Fruit fly (Drosophila melanogaster) whole organism, prepupa: ENCODE results near the gene Qsox4.

Source experiments
- Blimp-1 ChIP-seq: fragments of 200-800 bp; sonication (Bioruptor generic); optimal IDR thresholded peaks from 3 replicates; lab custom pipeline; 2017; ENCODE audit warnings: missing biosample characterization, missing genetic modification characterization, mild to moderate bottlenecking, moderate library complexity, missing genetic modification reagents
- CG10669 ChIP-seq: fragments of 200-800 bp; sonication (Bioruptor generic); optimal IDR thresholded peaks from 3 replicates; lab custom pipeline; 2018; ENCODE audit warnings: missing biosample characterization, mild to moderate bottlenecking, missing genetic modification characterization, moderate library complexity
- CG16779 ChIP-seq: fragments of 200-800 bp; sonication (Bioruptor generic); optimal IDR thresholded peaks from 3 replicates; lab custom pipeline; 2017; ENCODE audit warnings: missing biosample characterization, mild to moderate bottlenecking, missing genetic modification characterization
- CG8319 ChIP-seq: fragments of 200-800 bp; sonication (Bioruptor generic); optimal IDR thresholded peaks from 3 replicates; lab custom pipeline; 2016; ENCODE audit warnings: missing biosample characterization, missing genetic modification characterization
- Eip78C ChIP-seq: fragments of 200-800 bp; sonication (Bioruptor generic); peaks from one replicate; lab custom pipeline; 2016; ENCODE audit warnings: missing biosample characterization, missing genetic modification characterization
- Ets21C ChIP-seq: fragments of 200-800 bp; sonication (Bioruptor generic); optimal IDR thresholded peaks from 3 replicates; lab custom pipeline; 2016; ENCODE audit warnings: missing biosample characterization, missing genetic modification characterization
- Gug ChIP-seq: fragments of 200-800 bp; sonication (Bioruptor generic); IDR thresholded peaks from 2 replicates; pipeline ENCODE4 v1.3.6; 2022; ENCODE audit warnings: missing biosample characterization, missing genetic modification characterization
- Smox ChIP-seq: fragments of 200-800 bp; sonication (Bioruptor generic); optimal IDR thresholded peaks from 3 replicates; lab custom pipeline; 2016; ENCODE audit warnings: missing biosample characterization, missing genetic modification characterization
- acj6 ChIP-seq: fragments of 200-800 bp; sonication (Bioruptor generic); optimal IDR thresholded peaks from 3 replicates; lab custom pipeline; 2016; ENCODE audit warnings: missing biosample characterization, missing genetic modification characterization
- cyc ChIP-seq: fragments of 200-800 bp; sonication (Bioruptor generic); optimal IDR thresholded peaks from 3 replicates; lab custom pipeline; 2016; ENCODE audit warnings: missing biosample characterization, missing genetic modification characterization
- esn ChIP-seq: fragments of 200-800 bp; sonication (Bioruptor generic); optimal IDR thresholded peaks from 2 replicates; lab custom pipeline; 2016; ENCODE audit warnings: missing biosample characterization, mild to moderate bottlenecking, missing genetic modification characterization, moderate library complexity
- lz ChIP-seq: fragments of 200-800 bp; sonication (Bioruptor generic); optimal IDR thresholded peaks from 3 replicates; lab custom pipeline; 2016; ENCODE audit warnings: missing biosample characterization, missing genetic modification characterization
- svp ChIP-seq: fragments of 200-800 bp; sonication (Bioruptor generic); peaks from one replicate; lab custom pipeline; 2016; ENCODE audit warnings: missing biosample characterization, missing genetic modification characterization
- vri ChIP-seq: fragments of 200-800 bp; sonication (Bioruptor generic); optimal IDR thresholded peaks from 3 replicates; lab custom pipeline; 2016; ENCODE audit warnings: missing biosample characterization, mild to moderate bottlenecking, missing genetic modification characterization

DNA sequence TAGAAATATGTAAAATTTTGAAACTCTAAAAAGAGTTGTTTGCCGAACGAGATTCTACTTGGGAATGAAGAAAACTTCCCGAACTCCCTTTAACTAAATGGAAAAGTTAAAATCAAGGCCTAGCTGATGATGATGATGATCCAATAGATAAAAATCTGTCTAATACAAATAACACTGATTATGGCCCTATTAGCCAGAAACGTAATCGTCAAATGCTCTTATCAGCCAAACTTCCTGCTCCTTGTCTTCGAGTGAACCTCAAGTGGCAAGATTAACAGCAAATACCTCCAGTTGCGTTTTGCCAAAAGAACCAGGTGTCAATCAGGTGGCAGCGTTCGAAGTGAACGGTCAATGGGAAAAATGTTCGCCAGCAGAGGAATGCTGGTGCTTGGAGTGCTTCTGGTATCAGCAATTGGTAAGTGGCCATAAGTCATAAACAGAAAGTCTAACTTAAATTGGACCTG, 2.2 kb upstream of the Qsox4 start, which contains the start of the genes CG31468 and Gba1a:
- TF ChIP-seq Ets21C (GFP tag; lab: Kevin White, UChicago), result no peak
- TF ChIP-seq CG10669 (GFP tag; lab: Kevin White, UChicago), result no peak
- TF ChIP-seq CG16779, result no peak
- TF ChIP-seq Gug (GFP tag; lab: Robert Waterston, UW), result no peak
- no peak for TF ChIP-seq Blimp-1 (GFP tag; lab: Kevin White, UChicago)
- no peak for TF ChIP-seq svp
- TF ChIP-seq cyc (GFP tag; lab: Kevin White, UChicago), result no peak
- peak; percentile 82 for TF ChIP-seq vri
- no peak for TF ChIP-seq acj6
- no peak for TF ChIP-seq Smox (GFP tag; lab: Kevin White, UChicago)
- no peak for TF ChIP-seq Eip78C (GFP tag; lab: Kevin White, UChicago)
- no peak for TF ChIP-seq CG8319 (GFP tag; lab: Kevin White, UChicago)
- TF ChIP-seq lz, result no peak
- no peak for TF ChIP-seq esn (GFP tag; lab: Kevin White, UChicago)
